Worm (Caenorhabditis elegans): ENCODE measurements around the gene F44E7.5.

F44E7.5 gene

ce11 chrV:5822968-5823367, 42.2 kb upstream of the F44E7.5 start (continued):
- TF ChIP-seq T26A8.4 (GFP tag; IDR thresholded peaks at IDR 0.05) (no peak), mep-1 (tag; optimal IDR thresholded peaks at IDR 0.05) (peak; percentile 25), ceh-32 (tag; optimal IDR thresholded peaks at IDR 0.05; ENCODE audit: poor library complexity) (no peak), lin-38 (GFP tag; IDR thresholded peaks at IDR 0.05) (no peak), nhr-28 (tag; optimal IDR thresholded peaks at IDR 0.05) (peak; percentile 99), daf-19 (GFP tag; conservative IDR thresholded peaks at IDR 0.05) (no peak), Y105C5A.15 (GFP tag; IDR thresholded peaks at IDR 0.05) (no peak), mxl-3 (GFP tag; optimal IDR thresholded peaks at IDR 0.05) (peak; percentile 85), ZK337.2 (GFP tag; IDR thresholded peaks at IDR 0.05) (no peak), lin-39 (tag; optimal IDR thresholded peaks at IDR 0.05) (no peak), nhr-6 (tag; optimal IDR thresholded peaks at IDR 0.05) (no peak), ceh-62 (tag; optimal IDR thresholded peaks at IDR 0.05) (no peak), ctbp-1 (GFP tag; IDR thresholded peaks at IDR 0.05) (no peak), hlh-30 (tag; optimal IDR thresholded peaks at IDR 0.05; ENCODE audit: insufficient read depth) (peak; percentile 37), nhr-76 (tag; optimal IDR thresholded peaks at IDR 0.05) (no peak), T20F7.1 (GFP tag; optimal IDR thresholded peaks at IDR 0.05) (no peak), daf-16 (GFP tag; optimal IDR thresholded peaks at IDR 0.05) (no peak), daf-16 (tag; optimal IDR thresholded peaks at IDR 0.05) (peak; percentile 31), lin-15B (tag; optimal IDR thresholded peaks at IDR 0.05) (no peak), nhr-10 (tag; optimal IDR thresholded peaks at IDR 0.05) (no peak), madf-9 (GFP tag; conservative IDR thresholded peaks at IDR 0.05) (no peak), zag-1 (tag; optimal IDR thresholded peaks at IDR 0.05) (no peak), dve-1 (tag; optimal IDR thresholded peaks at IDR 0.05; ENCODE audit: insufficient read depth) (peak; percentile 65), jun-1 (tag; optimal IDR thresholded peaks at IDR 0.05) (no peak), nhr-42 (GFP tag; IDR thresholded peaks at IDR 0.05) (no peak), spr-3 (GFP tag; optimal IDR thresholded peaks at IDR 0.05) (no peak), nhr-237 (tag; optimal IDR thresholded peaks at IDR 0.05) (no peak), nhr-11 (tag; optimal IDR thresholded peaks at IDR 0.05) (no peak), hif-1 (tag; optimal IDR thresholded peaks at IDR 0.05) (no peak), unc-130 (GFP tag; optimal IDR thresholded peaks at IDR 0.05) (no peak), mdl-1 (tag; optimal IDR thresholded peaks at IDR 0.05) (peak; percentile 87 to 95), ceh-28 (tag; optimal IDR thresholded peaks at IDR 0.05) (no peak), tag-97 (GFP tag; IDR thresholded peaks at IDR 0.05) (no peak), zfp-3 (GFP tag; conservative IDR thresholded peaks at IDR 0.05) (no peak), F26F4.8 (GFP tag; conservative IDR thresholded peaks at IDR 0.05) (no peak), arid-1 (GFP tag; conservative IDR thresholded peaks at IDR 0.05) (no peak), dmd-6 (GFP tag; IDR thresholded peaks at IDR 0.05) (peak; percentile 86), nhr-102 (tag; optimal IDR thresholded peaks at IDR 0.05) (peak; percentile 85), egl-27 (tag; optimal IDR thresholded peaks at IDR 0.05) (no peak), ztf-7 (tag; optimal IDR thresholded peaks at IDR 0.05) (no peak), saeg-2 (GFP tag; IDR thresholded peaks at IDR 0.05) (no peak), snpc-1.2 (GFP tag; IDR thresholded peaks at IDR 0.05) (no peak), lim-7 (GFP tag; IDR thresholded peaks at IDR 0.05) (no peak), nhr-48 (tag; optimal IDR thresholded peaks at IDR 0.05) (peak; percentile 86), Y48G9A.11 (GFP tag; IDR thresholded peaks at IDR 0.05) (no peak), nhr-77 (tag; optimal IDR thresholded peaks at IDR 0.05) (peak; percentile 18), dmd-9 (GFP tag; IDR thresholded peaks at IDR 0.05) (no peak), vab-7 (GFP tag; IDR thresholded peaks at IDR 0.05) (no peak), set-16 (GFP tag; IDR thresholded peaks at IDR 0.05) (no peak), aly-2 (tag; optimal IDR thresholded peaks at IDR 0.05) (no peak), ceh-82 (tag; optimal IDR thresholded peaks at IDR 0.05) (no peak), tra-1 (GFP tag; IDR thresholded peaks at IDR 0.05) (0 out of 2 replicates have a peak, but pooled peaks have one; percentile 44), ama-1 (optimal IDR thresholded peaks at IDR 0.05) (no peak), zip-2 (tag; optimal IDR thresholded peaks at IDR 0.05) (no peak)

Data from whole organism, L4 larva.